Fruit fly (Drosophila melanogaster) Kc167 (cell line): ENCODE data around the gene CG1387.

Source experiments
- Myc ChIP-seq: fragments of >200 bp; optimal IDR thresholded peaks from 2 replicates; lab custom pipeline; 2017; ENCODE audit warnings: missing external identifiers
- Sin3A ChIP-seq: fragments of >200 bp; optimal IDR thresholded peaks from 2 replicates; lab custom pipeline; 2018; ENCODE audit warnings: missing external identifiers
- h ChIP-seq: fragments of >200 bp; optimal IDR thresholded peaks from 3 replicates; lab custom pipeline; 2018; ENCODE audit warnings: missing external identifiers
- insv ChIP-seq: fragments of >200 bp; optimal IDR thresholded peaks from 3 replicates; lab custom pipeline; 2018; ENCODE audit warnings: missing external identifiers
- psq ChIP-seq: fragments of >200 bp; optimal IDR thresholded peaks from 2 replicates; lab custom pipeline; 2017; ENCODE audit warnings: missing external identifiers
- ttk ChIP-seq: sonication (Bioruptor generic); optimal IDR thresholded peaks from 2 replicates; lab custom pipeline; 2017; ENCODE audit warnings: missing external identifiers

The CG1387 gene

dm6 chrX:8436656-8437284 lies 51.2 kb downstream of the CG1387 start, which contains the start of gene CG1440:
Gene CG1440, plus strand, starts transcription at chrX:8437057.
- TF ChIP-seq insv (lab: Kevin White, UChicago) (no peak), Sin3A (lab: Kevin White, UChicago) (no peak), Myc (lab: Kevin White, UChicago) (no peak), psq (lab: Kevin White, UChicago) (no peak), ttk (lab: Kevin White, UChicago) (no peak), h (lab: Kevin White, UChicago) (no peak)

dm6 chrX:8437285-8438110 lies 51.9 kb downstream of the CG1387 start, which contains the start of gene Miga:
Gene Miga, minus strand, starts transcription at chrX:8437820.
- TF ChIP-seq Myc (lab: Kevin White, UChicago) (no peak), ttk (lab: Kevin White, UChicago) (no peak), insv (lab: Kevin White, UChicago) (no peak), psq (lab: Kevin White, UChicago) (no peak)
